Worm (Caenorhabditis elegans) whole organism, L4 larva: ENCODE measurements around the gene T09D3.9.

Source experiments
- R02D3.7 ChIP-seq: fragments of 150-350 bp; sonication (generic microtip); optimal IDR thresholded peaks from 3 replicates; lab custom pipeline; 2014; ENCODE audit warnings: missing biosample characterization, missing genetic modification characterization
- ZK546.5 ChIP-seq, 2 experiments: sonication (generic microtip); optimal IDR thresholded peaks; 2 replicates each; lab custom pipeline; 2017; ENCODE audit warnings: missing biosample characterization in 2 of 2, missing genetic modification characterization in 2 of 2
- ama-1 ChIP-seq: fragments of 150-350 bp; optimal IDR thresholded peaks from 2 replicates; lab custom pipeline; 2014; ENCODE audit warnings: inconsistent platforms, mixed read lengths
- lsy-2 ChIP-seq, 2 experiments: fragments of 150-350 bp in 1 of 2; sonication (generic microtip) in 1 of 2; optimal IDR thresholded peaks; 2 replicates each; lab custom pipeline; 2014 to 2017; ENCODE audit warnings: missing biosample characterization in 2 of 2, missing genetic modification characterization in 2 of 2
- zag-1 ChIP-seq: fragments of 150-350 bp; optimal IDR thresholded peaks from 2 replicates; lab custom pipeline; 2014; ENCODE audit warnings: missing biosample characterization, missing genetic modification characterization

DNA sequence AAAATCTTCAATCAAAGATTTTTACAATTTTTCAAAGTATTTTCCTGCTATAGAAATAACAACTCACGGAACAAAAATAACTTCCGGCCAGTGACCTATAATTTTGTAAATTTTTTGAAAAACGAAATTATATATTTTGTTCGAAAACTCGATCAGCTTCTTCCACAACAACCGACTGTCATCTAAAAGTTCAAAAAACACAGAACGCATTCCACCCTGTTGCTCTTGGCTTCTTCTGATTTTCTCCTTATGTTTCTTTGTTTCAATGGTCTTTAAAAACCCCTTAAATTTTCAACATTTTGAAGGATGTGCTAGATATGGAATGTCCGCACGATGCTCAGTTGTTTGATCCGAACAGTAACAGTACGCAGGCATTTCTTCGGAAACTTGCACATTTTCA, 36.4 kb upstream of the T09D3.9 start, which contains the start of gene dmsr-7:
- TF ChIP-seq ama-1 (lab: Kevin White, UChicago), result no peak
- no peak for TF ChIP-seq zag-1
- no peak for TF ChIP-seq R02D3.7 (tag; lab: Kevin White, UChicago)
- no peak for TF ChIP-seq lsy-2 (tag; optimal IDR thresholded peaks at IDR 0.05; lab: Kevin White, UChicago)
- no peak for TF ChIP-seq ZK546.5 (tag; optimal IDR thresholded peaks at IDR 0.05; lab: Kevin White, UChicago)
